Worm (Caenorhabditis elegans) whole organism, late embryonic: ENCODE data around the gene K01D12.8.

Source experiments
- T23F11.4 ChIP-seq: fragments of 200-800 bp; sonication (Bioruptor generic); optimal IDR thresholded peaks from 2 replicates; lab custom pipeline; 2018; ENCODE audit warnings: mild to moderate bottlenecking, missing genetic modification characterization, missing compliant biosample characterization
- che-1 ChIP-seq: sonication (generic microtip); optimal IDR thresholded peaks from 2 replicates; lab custom pipeline; 2016; ENCODE audit warnings: mild to moderate bottlenecking, missing genetic modification characterization, missing compliant biosample characterization
- fkh-10 ChIP-seq: fragments of 150-350 bp; optimal IDR thresholded peaks from 2 replicates; lab custom pipeline; 2014; ENCODE audit warnings: missing biosample characterization, missing genetic modification reagents, missing genetic modification characterization
- hlh-15 ChIP-seq: sonication (generic microtip); optimal IDR thresholded peaks from 2 replicates; lab custom pipeline; 2016; ENCODE audit warnings: missing genetic modification characterization, missing compliant biosample characterization
- nhr-11 ChIP-seq: fragments of 150-350 bp; optimal IDR thresholded peaks from 2 replicates; lab custom pipeline; 2014; ENCODE audit warnings: missing biosample characterization, missing genetic modification characterization
- nhr-232 ChIP-seq: sonication (generic microtip); optimal IDR thresholded peaks from 2 replicates; lab custom pipeline; 2016; ENCODE audit warnings: missing genetic modification characterization, missing compliant biosample characterization
- pqm-1 ChIP-seq: sonication (generic microtip); optimal IDR thresholded peaks from 2 replicates; lab custom pipeline; 2016; ENCODE audit warnings: missing genetic modification characterization, missing compliant biosample characterization

ce11 chrV:12417277-12417676 lies 14.8 kb downstream of the K01D12.8 start, which contains the start of gene cdr-3:
- no peak for TF ChIP-seq T23F11.4
- no peak for TF ChIP-seq che-1 (tag; lab: Kevin White, UChicago)
- no peak for TF ChIP-seq pqm-1
- no peak for TF ChIP-seq nhr-232
- no peak for TF ChIP-seq hlh-15 (tag; lab: Kevin White, UChicago)
- no peak for TF ChIP-seq fkh-10 (GFP tag; lab: Kevin White, UChicago)
- TF ChIP-seq nhr-11 (tag; lab: Kevin White, UChicago) = no peak
